Fruit fly (Drosophila melanogaster): ENCODE data around the gene La.

DNA sequence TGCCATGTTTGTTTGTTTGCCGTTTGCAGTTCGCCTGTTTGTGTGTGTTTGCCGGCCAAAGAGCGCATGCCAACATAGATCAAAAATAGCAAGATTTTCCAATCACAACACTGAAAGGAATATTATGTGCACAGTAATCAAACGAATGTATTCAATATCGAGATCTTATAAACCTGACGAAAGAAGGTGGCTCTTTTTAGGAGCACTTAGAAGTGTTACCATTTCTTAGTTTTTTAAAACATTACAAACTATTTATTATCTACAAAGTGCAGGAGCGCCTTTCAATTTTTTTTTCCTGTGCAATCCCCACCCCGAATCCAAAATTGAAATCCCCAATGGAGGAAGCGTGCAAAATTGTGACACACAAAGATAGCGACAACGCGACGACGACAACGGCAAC lies 9.2 kb downstream of the La start:
- TF ChIP-seq Smox (GFP tag; optimal IDR thresholded peaks at IDR 0.05), result no peak
- TF ChIP-seq CG34406 (GFP tag; optimal IDR thresholded peaks at IDR 0.05), result no peak
- peak; percentile 20 for TF ChIP-seq CG16779 (tag; optimal IDR thresholded peaks at IDR 0.05)
- no peak for TF ChIP-seq CG6854 (GFP tag; optimal IDR thresholded peaks at IDR 0.05)

Measured in whole organism, prepupa.